Fruit fly (Drosophila melanogaster) whole organism: Measurements from ENCODE around the gene DENR.

Experiments used
- CG8478 ChIP-seq: fragments of >200 bp; optimal IDR thresholded peaks from 2 replicates; lab custom pipeline; 2018; ENCODE audit warnings: inconsistent platforms
- EcR ChIP-seq, 2 experiments: fragments of >200 bp; optimal IDR thresholded peaks; 2 replicates each; lab custom pipeline; 2017; ENCODE audit warnings: missing biosample characterization in 2 of 2, missing genetic modification characterization in 2 of 2, missing genetic modification reagents in 2 of 2
- pan ChIP-seq: fragments of >200 bp; optimal IDR thresholded peaks from 2 replicates; lab custom pipeline; 2017
- psq ChIP-seq: fragments of >200 bp; optimal IDR thresholded peaks from 2 replicates; lab custom pipeline; 2017
- usp ChIP-seq: fragments of >200 bp; optimal IDR thresholded peaks from 2 replicates; lab custom pipeline; 2017; ENCODE audit warnings: missing biosample characterization, missing genetic modification characterization, mixed read lengths

DNA sequence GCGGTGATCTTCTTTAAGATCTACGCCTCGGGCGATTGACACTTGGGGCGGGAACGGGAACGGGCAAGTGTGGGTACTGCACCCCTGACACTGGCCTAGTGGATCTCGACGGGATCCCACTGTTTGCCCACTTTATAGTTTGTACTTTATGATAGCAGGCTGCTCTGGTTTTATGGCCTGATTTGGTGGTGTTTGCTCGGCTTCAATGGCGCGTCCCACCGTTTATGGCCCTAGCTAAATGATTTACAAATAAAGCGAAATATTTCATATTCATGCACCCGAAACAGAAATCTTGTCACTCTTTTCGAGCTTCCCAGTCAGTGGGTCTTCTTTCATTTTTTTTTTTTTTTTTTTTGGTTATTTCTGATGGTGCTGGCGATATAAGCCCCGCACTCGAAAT is 4.2 kb upstream of the DENR start:
- TF ChIP-seq pan (lab: Kevin White, UChicago) (no peak), EcR (GFP tag; optimal IDR thresholded peaks at IDR 0.05; lab: Kevin White, UChicago) (no peak), usp (no peak), CG8478 (lab: Kevin White, UChicago) (no peak), psq (no peak)
